Fruit fly (Drosophila melanogaster) whole organism, pupa: ENCODE measurements around the gene CG10116.

Source experiments
- CG12605 ChIP-seq: fragments of 200-800 bp; sonication (Bioruptor generic); IDR thresholded peaks from 2 replicates; pipeline ENCODE4 v1.3.6; 2022; ENCODE audit warnings: missing biosample characterization, missing genetic modification characterization
- fd96Ca ChIP-seq: fragments of 200-800 bp; sonication (Bioruptor generic); IDR thresholded peaks from 3 replicates; pipeline ENCODE4 v1.3.6; 2022; ENCODE audit warnings: missing biosample characterization, missing genetic modification characterization

DNA sequence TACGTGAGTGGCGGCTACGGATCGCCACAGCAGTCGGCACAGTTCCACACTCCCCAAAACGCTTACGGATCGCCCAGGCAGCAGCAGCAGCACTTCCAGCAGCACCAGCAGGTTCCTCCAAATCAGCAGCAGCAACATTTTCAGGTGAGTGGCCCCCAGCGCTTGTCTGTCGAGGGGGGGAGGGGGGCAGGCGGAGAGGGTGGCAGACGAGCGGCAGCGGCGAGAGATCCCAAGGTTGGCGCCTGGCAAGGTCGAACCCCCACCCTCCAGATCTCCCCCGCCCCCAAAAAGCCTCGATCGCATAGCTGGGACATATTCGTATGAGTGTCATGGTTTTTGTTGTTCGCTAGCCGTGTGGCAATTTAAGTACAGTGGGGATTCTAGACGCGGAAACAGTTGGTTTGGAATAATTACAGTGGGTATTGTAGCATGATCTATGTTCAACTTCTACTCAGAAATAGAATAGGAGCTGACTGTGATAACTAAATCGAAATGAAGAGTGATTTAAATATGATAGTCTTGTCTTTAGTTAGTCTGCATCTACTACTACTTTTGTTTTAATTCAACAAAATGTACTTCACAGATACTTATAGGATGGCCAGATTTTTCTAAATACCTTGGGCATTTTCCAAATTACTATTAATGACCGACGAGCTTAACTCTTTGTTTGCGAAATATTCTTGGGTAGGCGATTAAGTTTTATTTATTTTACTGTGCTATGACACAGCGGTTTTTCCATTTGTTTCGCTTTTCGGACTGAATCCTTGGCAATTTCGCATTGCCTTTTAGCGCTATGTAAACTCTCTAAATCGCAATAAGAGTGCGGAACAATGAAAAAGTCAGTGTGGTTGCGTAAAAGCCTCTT, 21.5 kb upstream of the CG10116 start:
- no peak for TF ChIP-seq CG12605 (GFP tag; lab: Robert Waterston, UW)
- no peak for TF ChIP-seq fd96Ca (GFP tag; lab: Robert Waterston, UW)
